Worm (Caenorhabditis elegans): Measurements from ENCODE around the gene clc-24.

clc-24 gene

DNA sequence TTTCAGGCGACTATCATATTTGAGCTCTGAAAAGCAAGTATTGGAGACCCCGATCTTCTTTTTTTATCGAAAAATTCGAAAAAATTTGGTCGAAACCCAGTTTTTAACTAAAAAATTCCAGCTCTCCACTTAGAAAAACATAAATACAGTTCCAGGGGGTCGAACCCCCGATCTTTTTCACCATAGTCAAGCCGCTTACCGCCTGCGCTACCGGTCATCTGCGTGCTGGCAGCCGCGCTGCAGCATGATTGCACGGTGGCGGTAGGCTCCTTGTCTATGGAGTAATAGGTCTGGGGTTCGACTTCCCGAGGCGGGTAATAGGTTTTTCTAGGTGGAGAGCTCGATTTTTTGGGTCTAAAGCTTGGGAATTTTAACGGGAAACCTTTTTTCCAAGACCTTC lies at the start of gene clc-24:
TSS of gene clc-24 (plus strand) at position 263 of the 400 bp plus-strand sequence.
- no peak for TF ChIP-seq Y67H2A.10 (GFP tag; conservative IDR thresholded peaks at IDR 0.05)
- no peak for TF ChIP-seq sea-2 (GFP tag; IDR thresholded peaks at IDR 0.05)
- TF ChIP-seq zfh-2 (GFP tag; conservative IDR thresholded peaks at IDR 0.05) = peak; percentile 50
- TF ChIP-seq Y95B8A.8 (GFP tag; IDR thresholded peaks at IDR 0.05) = no peak
- no peak for TF ChIP-seq chd-7 (tag; optimal IDR thresholded peaks at IDR 0.05)
- TF ChIP-seq tbp1 (GFP tag; optimal IDR thresholded peaks at IDR 0.05) = peak; percentile 80
- TF ChIP-seq efl-1 (GFP tag; optimal IDR thresholded peaks at IDR 0.05) = no peak
- peak; percentile 3 for TF ChIP-seq rpc-1 (optimal IDR thresholded peaks at IDR 0.05)
- peak; percentile 58 for TF ChIP-seq rpc-1 (tag; optimal IDR thresholded peaks at IDR 0.05)
- peak; percentile 5 for TF ChIP-seq B0261.1 (tag; optimal IDR thresholded peaks at IDR 0.05)
- TF ChIP-seq egrh-3 (GFP tag; IDR thresholded peaks at IDR 0.05) = peak; percentile 26; the same call in 1 of the 2 replicates
- TF ChIP-seq F52B5.7 (tag; optimal IDR thresholded peaks at IDR 0.05) = no peak
- no peak for TF ChIP-seq F57C9.4 (tag; optimal IDR thresholded peaks at IDR 0.05)
- no peak for TF ChIP-seq nhr-120 (GFP tag; IDR thresholded peaks at IDR 0.05)

DNA sequence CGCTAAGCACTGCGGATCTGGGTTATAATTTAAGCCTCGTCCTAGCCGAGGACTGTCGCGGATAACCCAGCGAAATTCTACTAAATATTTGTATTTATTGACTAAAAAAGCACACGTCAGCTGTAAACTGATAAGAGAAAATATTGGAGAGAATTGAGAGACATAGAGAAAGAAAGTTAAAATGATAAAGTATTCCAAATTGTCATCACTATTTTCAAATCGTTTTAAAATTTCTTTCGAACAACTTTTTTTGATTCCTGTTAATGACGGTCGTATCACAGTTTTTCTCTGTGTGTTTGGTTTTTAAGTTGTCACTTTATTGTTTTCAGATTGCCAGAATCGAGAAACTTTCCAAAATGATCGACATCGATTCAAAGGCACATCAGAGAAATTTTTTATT lies 47.9 kb upstream of the clc-24 start, which contains the start of gene fbxa-51:
TSS of gene fbxa-51 (plus strand) at position 322 of the 400 bp plus-strand sequence.
- peak; percentile 40; the same call in 1 of the 2 replicates for TF ChIP-seq hmg-1.2 (GFP tag; IDR thresholded peaks at IDR 0.05)
- peak; percentile 66 for TF ChIP-seq nhr-80 (tag; optimal IDR thresholded peaks at IDR 0.05)
- no peak for TF ChIP-seq nfya-1 (tag; optimal IDR thresholded peaks at IDR 0.05; ENCODE audit: borderline replicate concordance, insufficient read depth)

DNA sequence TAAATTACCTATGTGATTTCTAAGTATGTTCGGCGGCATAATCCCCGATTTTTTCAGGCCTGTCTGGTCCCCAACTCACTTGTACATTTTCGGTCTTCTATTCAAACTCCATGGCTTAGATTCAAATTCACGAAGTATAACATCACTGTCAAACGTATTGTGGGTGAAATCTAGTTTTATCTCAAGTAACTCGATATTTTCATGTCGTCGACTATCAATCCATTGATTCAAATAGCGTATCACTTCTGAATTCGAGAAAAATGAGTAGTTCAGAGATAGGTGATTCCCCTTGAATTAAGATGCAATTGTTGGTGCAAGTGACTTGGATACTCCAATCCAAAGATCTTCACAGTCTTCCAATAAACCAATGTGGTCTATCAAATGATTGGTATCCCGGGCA lies 45.2 kb upstream of the clc-24 start:
- TF ChIP-seq F57C9.4 (tag; optimal IDR thresholded peaks at IDR 0.05) (no peak), let-526 (GFP tag; IDR thresholded peaks at IDR 0.05) (no peak), egrh-3 (GFP tag; IDR thresholded peaks at IDR 0.05) (no peak), snpc-1.1 (tag; optimal IDR thresholded peaks at IDR 0.05; ENCODE audit: insufficient read depth) (no peak), nhr-179 (tag; optimal IDR thresholded peaks at IDR 0.05) (no peak), ztf-25 (GFP tag; IDR thresholded peaks at IDR 0.05) (no peak), ZK185.1 (tag; optimal IDR thresholded peaks at IDR 0.05; ENCODE audit: poor library complexity, severe bottlenecking) (no peak), snpc-1.3 (tag; optimal IDR thresholded peaks at IDR 0.05; ENCODE audit: insufficient read depth) (no peak), mxl-1 (tag; optimal IDR thresholded peaks at IDR 0.05) (no peak), zfh-2 (GFP tag; conservative IDR thresholded peaks at IDR 0.05) (no peak), egl-18 (GFP tag; IDR thresholded peaks at IDR 0.05) (no peak), Y53F4B.3 (GFP tag; IDR thresholded peaks at IDR 0.05) (no peak), hrde-1 (tag; optimal IDR thresholded peaks at IDR 0.05; ENCODE audit: borderline replicate concordance) (no peak), nhr-120 (GFP tag; IDR thresholded peaks at IDR 0.05) (no peak), attf-5 (GFP tag; optimal IDR thresholded peaks at IDR 0.05) (no peak), hsf-1 (GFP tag; IDR thresholded peaks at IDR 0.05) (no peak), lin-40 (tag; optimal IDR thresholded peaks at IDR 0.05) (no peak), ceh-100 (GFP tag; IDR thresholded peaks at IDR 0.05) (no peak)

DNA sequence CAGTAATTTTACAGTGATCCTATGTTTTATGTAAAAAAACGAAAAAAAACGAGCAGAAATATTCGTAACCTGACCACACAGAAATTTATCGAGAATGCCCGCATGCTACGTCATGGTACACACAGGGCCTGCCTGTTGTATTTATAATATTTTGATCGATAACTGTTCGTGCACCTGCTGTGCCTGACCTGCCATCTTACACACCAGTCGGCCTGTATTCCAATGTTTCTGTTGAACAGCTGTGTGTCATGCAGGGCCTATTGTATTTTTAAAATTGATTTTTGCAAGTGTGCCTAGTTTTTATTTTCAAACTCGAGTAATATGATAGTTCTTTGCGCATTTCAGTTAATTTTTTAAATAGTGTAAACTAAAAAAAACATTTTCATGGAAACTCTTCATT lies 43.6 kb upstream of the clc-24 start:
- TF ChIP-seq mxl-1 (tag; optimal IDR thresholded peaks at IDR 0.05) (no peak), chd-7 (tag; optimal IDR thresholded peaks at IDR 0.05) (no peak), F39B2.1 (GFP tag; IDR thresholded peaks at IDR 0.05) (no peak), fkh-3 (tag; optimal IDR thresholded peaks at IDR 0.05) (no peak), Y67H2A.10 (GFP tag; conservative IDR thresholded peaks at IDR 0.05) (no peak)

Measured in whole organism, young adult.